Worm (Caenorhabditis elegans): ENCODE data around the gene spp-4.

Gene spp-4

ce11 chrX:7284724-7285184, 33.8 kb downstream of the spp-4 start:
- TF ChIP-seq tab-1 (GFP tag; IDR thresholded peaks at IDR 0.05) (no peak), T22C8.4 (GFP tag; IDR thresholded peaks at IDR 0.05) (no peak), ztf-29 (GFP tag; IDR thresholded peaks at IDR 0.05) (no peak), flt-1 (GFP tag; IDR thresholded peaks at IDR 0.05) (no peak), cog-1 (tag; optimal IDR thresholded peaks at IDR 0.05) (no peak), med-1 (GFP tag; optimal IDR thresholded peaks at IDR 0.05; ENCODE audit: insufficient read depth) (no peak), klf-2 (GFP tag; conservative IDR thresholded peaks at IDR 0.05) (no peak), ztf-23 (GFP tag; IDR thresholded peaks at IDR 0.05) (no peak), ref-1 (GFP tag; conservative IDR thresholded peaks at IDR 0.05) (no peak)

ce11 chrX:7283136-7283535, 35.4 kb downstream of the spp-4 start:
- TF ChIP-seq med-1 (GFP tag; optimal IDR thresholded peaks at IDR 0.05; ENCODE audit: insufficient read depth) (no peak), ztf-29 (GFP tag; IDR thresholded peaks at IDR 0.05) (no peak), ref-1 (GFP tag; conservative IDR thresholded peaks at IDR 0.05) (no peak), T22C8.4 (GFP tag; IDR thresholded peaks at IDR 0.05) (no peak), cog-1 (tag; optimal IDR thresholded peaks at IDR 0.05) (no peak), ztf-23 (GFP tag; IDR thresholded peaks at IDR 0.05) (no peak), flt-1 (GFP tag; IDR thresholded peaks at IDR 0.05) (no peak), klf-2 (GFP tag; conservative IDR thresholded peaks at IDR 0.05) (no peak), tab-1 (GFP tag; IDR thresholded peaks at IDR 0.05) (no peak)

ce11 chrX:7281347-7281746, 37.2 kb downstream of the spp-4 start:
- TF ChIP-seq klf-2 (GFP tag; conservative IDR thresholded peaks at IDR 0.05) (no peak), T22C8.4 (GFP tag; IDR thresholded peaks at IDR 0.05) (no peak), flt-1 (GFP tag; IDR thresholded peaks at IDR 0.05) (no peak), cog-1 (tag; optimal IDR thresholded peaks at IDR 0.05) (no peak), tab-1 (GFP tag; IDR thresholded peaks at IDR 0.05) (no peak), ztf-23 (GFP tag; IDR thresholded peaks at IDR 0.05) (no peak), ref-1 (GFP tag; conservative IDR thresholded peaks at IDR 0.05) (no peak), ztf-29 (GFP tag; IDR thresholded peaks at IDR 0.05) (no peak)

- TF ChIP-seq flt-1 (GFP tag; IDR thresholded peaks at IDR 0.05) (no peak), klf-2 (GFP tag; conservative IDR thresholded peaks at IDR 0.05) (no peak), T22C8.4 (GFP tag; IDR thresholded peaks at IDR 0.05) (no peak), ref-1 (GFP tag; conservative IDR thresholded peaks at IDR 0.05) (no peak), ztf-23 (GFP tag; IDR thresholded peaks at IDR 0.05) (no peak), med-1 (GFP tag; optimal IDR thresholded peaks at IDR 0.05; ENCODE audit: insufficient read depth) (no peak)
Observed at ce11 chrX:7279671-7280389, 38.7 kb downstream of the spp-4 start, which contains the start of gene unc-10. unc-10 (minus strand) TSS chrX:7280322.

ce11 chrX:7278095-7278494, 40.5 kb downstream of the spp-4 start:
- TF ChIP-seq flt-1 (GFP tag; IDR thresholded peaks at IDR 0.05) (no peak), T22C8.4 (GFP tag; IDR thresholded peaks at IDR 0.05) (no peak), ztf-29 (GFP tag; IDR thresholded peaks at IDR 0.05) (no peak), tab-1 (GFP tag; IDR thresholded peaks at IDR 0.05) (no peak), klf-2 (GFP tag; conservative IDR thresholded peaks at IDR 0.05) (no peak), ref-1 (GFP tag; conservative IDR thresholded peaks at IDR 0.05) (no peak), cog-1 (tag; optimal IDR thresholded peaks at IDR 0.05) (no peak), ztf-23 (GFP tag; IDR thresholded peaks at IDR 0.05) (no peak), med-1 (GFP tag; optimal IDR thresholded peaks at IDR 0.05; ENCODE audit: insufficient read depth) (no peak)

- no peak for TF ChIP-seq ref-1 (GFP tag; conservative IDR thresholded peaks at IDR 0.05)
- TF ChIP-seq flt-1 (GFP tag; IDR thresholded peaks at IDR 0.05), result no peak
- TF ChIP-seq ztf-29 (GFP tag; IDR thresholded peaks at IDR 0.05), result no peak
- TF ChIP-seq klf-2 (GFP tag; conservative IDR thresholded peaks at IDR 0.05), result no peak
- TF ChIP-seq T22C8.4 (GFP tag; IDR thresholded peaks at IDR 0.05), result no peak
- TF ChIP-seq tab-1 (GFP tag; IDR thresholded peaks at IDR 0.05), result no peak
Observed at ce11 chrX:7271968-7272367, 46.6 kb downstream of the spp-4 start, which contains the start of gene F46H5.11. F46H5.11 (minus strand) TSS chrX:7272068.

ce11 chrX:7269379-7269778, 49.2 kb downstream of the spp-4 start, which contains the start of gene grd-7:
grd-7 (minus strand) TSS chrX:7269479.
- no peak for TF ChIP-seq flt-1 (GFP tag; IDR thresholded peaks at IDR 0.05)
- no peak for TF ChIP-seq ztf-23 (GFP tag; IDR thresholded peaks at IDR 0.05)
- TF ChIP-seq cog-1 (tag; optimal IDR thresholded peaks at IDR 0.05), result no peak
- no peak for TF ChIP-seq klf-2 (GFP tag; conservative IDR thresholded peaks at IDR 0.05)
- TF ChIP-seq ztf-29 (GFP tag; IDR thresholded peaks at IDR 0.05), result no peak
- no peak for TF ChIP-seq ref-1 (GFP tag; conservative IDR thresholded peaks at IDR 0.05)
- no peak for TF ChIP-seq T22C8.4 (GFP tag; IDR thresholded peaks at IDR 0.05)
- no peak for TF ChIP-seq tab-1 (GFP tag; IDR thresholded peaks at IDR 0.05)
- TF ChIP-seq med-1 (GFP tag; optimal IDR thresholded peaks at IDR 0.05; ENCODE audit: insufficient read depth), result no peak

- TF ChIP-seq flt-1 (GFP tag; IDR thresholded peaks at IDR 0.05) (no peak), ref-1 (GFP tag; conservative IDR thresholded peaks at IDR 0.05) (no peak), T22C8.4 (GFP tag; IDR thresholded peaks at IDR 0.05) (no peak), ztf-29 (GFP tag; IDR thresholded peaks at IDR 0.05) (no peak), ztf-23 (GFP tag; IDR thresholded peaks at IDR 0.05) (no peak), med-1 (GFP tag; optimal IDR thresholded peaks at IDR 0.05; ENCODE audit: insufficient read depth) (no peak), cog-1 (tag; optimal IDR thresholded peaks at IDR 0.05) (no peak), tab-1 (GFP tag; IDR thresholded peaks at IDR 0.05) (no peak), klf-2 (GFP tag; conservative IDR thresholded peaks at IDR 0.05) (no peak)
Observed at ce11 chrX:7268965-7269364, 49.6 kb downstream of the spp-4 start.

Measured in whole organism, midembryonic.